Worm (Caenorhabditis elegans) whole organism, L4/young adult: ENCODE results near the gene scrm-8.
"Not testable (repeated sequence)": the region's sequence is repeated elsewhere in the genome, so short reads cannot be mapped to it uniquely, and the experiment has no call there.

ENCODE experiments used
- W03F9.2 ChIP-seq: fragments of 150-350 bp; optimal IDR thresholded peaks from 2 replicates; lab custom pipeline; 2014; ENCODE audit warnings: missing biosample characterization, missing genetic modification characterization
- dao-5 ChIP-seq: sonication (generic microtip); optimal IDR thresholded peaks from 2 replicates; lab custom pipeline; 2016; ENCODE audit warnings: missing genotype, missing genetic modification characterization, moderate library complexity, missing compliant biosample characterization
- him-1 ChIP-seq: sonication (generic microtip); optimal IDR thresholded peaks from 2 replicates; lab custom pipeline; 2016; ENCODE audit warnings: missing genotype, missing genetic modification reagents, missing genetic modification characterization, missing compliant biosample characterization

scrm-8 gene

DNA sequence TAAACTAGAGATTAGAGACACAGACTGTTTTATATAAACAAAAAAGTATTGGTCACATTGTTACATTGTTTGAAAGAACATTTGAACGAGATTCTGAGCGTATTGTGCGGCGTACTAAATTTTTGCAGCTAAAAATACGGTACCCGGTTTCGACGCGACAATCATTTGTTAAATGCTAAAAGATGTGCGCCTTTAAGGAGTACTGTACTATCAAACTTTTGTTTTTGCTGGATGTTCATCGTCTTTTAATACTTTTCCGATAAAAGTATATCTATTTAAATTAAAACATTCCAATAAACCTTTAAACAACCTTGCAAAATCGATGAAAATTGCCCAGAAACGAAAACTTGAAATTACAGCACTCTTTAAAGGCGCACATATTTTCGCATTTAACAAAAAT, 32.2 kb downstream of the scrm-8 start, which contains the start of gene K06B9.6:
Gene K06B9.6, minus strand, starts transcription at position 101 of the 400 bp plus-strand sequence.
- TF ChIP-seq dao-5; him-1 (tag; lab: Kevin White, UChicago); W03F9.2 (tag; lab: Kevin White, UChicago): not testable (repeated sequence)

DNA sequence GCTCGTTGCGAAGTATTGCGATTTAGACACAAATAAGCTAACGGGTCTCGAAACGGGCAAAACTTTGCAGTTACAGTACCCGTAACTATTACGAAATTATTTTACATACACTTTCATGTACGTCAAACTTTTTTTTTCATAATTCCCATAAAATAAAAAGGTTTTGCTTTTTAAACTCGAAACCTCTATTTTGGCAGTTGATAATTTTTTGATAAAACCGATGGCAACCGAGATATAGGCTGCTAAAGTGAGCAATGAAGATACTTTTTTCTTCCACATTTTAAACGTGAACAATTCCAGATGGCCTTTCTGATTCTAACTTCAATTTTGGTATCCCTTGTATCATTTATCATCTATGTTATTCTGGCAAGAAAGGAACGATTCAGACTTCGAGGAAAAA, 32.7 kb downstream of the scrm-8 start, which contains the start of gene cyp-25A6:
Gene cyp-25A6, plus strand, starts transcription at position 301 of the 400 bp plus-strand sequence.
- not testable (repeated sequence) for TF ChIP-seq W03F9.2 (tag; lab: Kevin White, UChicago); him-1 (tag; lab: Kevin White, UChicago); dao-5

DNA sequence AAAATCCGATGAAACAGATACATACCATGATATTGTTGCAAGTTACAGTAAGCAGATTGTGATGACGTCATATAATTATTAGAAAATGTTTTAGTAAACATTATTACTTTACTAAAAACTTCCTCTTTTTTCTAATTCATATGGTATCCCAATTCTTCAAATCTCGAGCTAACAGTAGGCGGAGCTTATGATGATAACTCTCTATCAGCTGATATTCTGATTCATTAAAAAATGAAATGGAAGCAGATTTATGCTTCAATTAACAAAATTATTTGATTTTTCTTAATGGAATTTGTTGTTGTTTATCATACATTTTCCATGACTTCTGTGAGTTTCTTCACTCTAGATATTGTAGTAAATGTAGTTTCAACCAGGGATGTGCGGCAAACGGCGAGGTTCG, 39.8 kb downstream of the scrm-8 start, which contains the start of gene pax-2:
Gene pax-2, minus strand, starts transcription at position 101 of the 400 bp plus-strand sequence.
- TF ChIP-seq dao-5 = no peak

DNA sequence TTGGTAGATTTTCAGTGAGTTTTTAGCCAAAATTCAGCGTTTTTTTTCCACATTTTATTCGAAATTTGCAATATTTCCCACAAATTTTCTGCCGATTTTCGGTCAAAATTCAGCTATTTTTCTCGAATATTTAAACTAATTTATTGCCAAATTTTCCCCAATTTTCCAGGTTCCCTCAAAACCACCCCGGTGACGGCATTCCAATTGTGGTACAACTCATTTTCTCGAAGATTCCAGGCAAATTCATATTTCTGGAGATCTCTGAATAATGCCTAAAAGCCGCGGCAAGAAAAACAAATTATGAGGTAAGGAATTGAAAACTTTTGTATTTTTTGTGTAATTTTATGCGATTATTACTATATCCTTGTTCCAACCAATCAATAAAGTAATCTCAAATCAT, 42.6 kb downstream of the scrm-8 start, which contains the start of gene osgn-1:
Gene osgn-1, plus strand, starts transcription at position 301 of the 400 bp plus-strand sequence.
- no peak for TF ChIP-seq W03F9.2 (tag; lab: Kevin White, UChicago)
- TF ChIP-seq dao-5 = no peak
- TF ChIP-seq him-1 (tag; lab: Kevin White, UChicago) = no peak

DNA sequence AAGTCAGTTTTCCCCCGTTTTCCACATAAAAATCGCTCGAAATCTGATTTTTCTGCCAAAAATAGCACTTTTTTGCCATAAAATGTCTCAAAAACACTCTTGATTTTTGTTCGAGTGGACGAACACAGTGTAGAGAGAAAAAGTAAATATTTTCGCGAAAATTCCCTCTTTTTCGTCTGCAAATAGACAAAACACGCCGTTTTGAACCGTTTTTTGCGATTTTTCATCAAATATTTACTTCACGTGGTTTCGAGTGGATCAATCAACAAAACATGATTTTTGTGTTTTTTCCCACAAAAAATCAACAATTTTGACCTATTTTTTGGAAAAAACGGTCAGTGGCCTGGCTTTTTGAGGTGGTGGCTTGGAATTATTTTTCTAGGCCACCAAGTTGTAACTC, 44.6 kb downstream of the scrm-8 start:
- TF ChIP-seq W03F9.2 (tag; lab: Kevin White, UChicago) (no peak), him-1 (tag; lab: Kevin White, UChicago) (no peak), dao-5 (no peak)

DNA sequence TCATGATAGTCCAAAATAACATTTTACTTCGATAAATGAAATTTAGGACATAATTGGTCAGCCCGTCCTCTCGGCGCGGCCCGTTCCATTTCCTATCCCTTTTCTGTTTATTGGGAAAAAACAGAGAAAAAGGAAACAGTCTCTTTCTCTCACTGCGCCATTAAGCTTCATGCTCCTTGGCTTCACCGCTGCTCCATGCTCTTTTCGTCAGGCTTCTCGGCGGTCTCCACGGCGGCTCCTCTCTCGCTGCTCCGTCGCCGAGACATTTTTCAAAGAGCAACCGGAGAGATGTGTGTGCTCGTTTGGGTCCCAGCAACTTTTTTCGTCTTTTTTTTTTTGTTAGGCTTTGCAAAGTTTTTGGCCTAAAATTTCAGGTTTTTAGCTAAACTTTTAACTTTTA, 46.4 kb downstream of the scrm-8 start:
- TF ChIP-seq him-1 (tag; lab: Kevin White, UChicago) = peak; percentile 27
- no peak for TF ChIP-seq W03F9.2 (tag; lab: Kevin White, UChicago)
- no peak for TF ChIP-seq dao-5

DNA sequence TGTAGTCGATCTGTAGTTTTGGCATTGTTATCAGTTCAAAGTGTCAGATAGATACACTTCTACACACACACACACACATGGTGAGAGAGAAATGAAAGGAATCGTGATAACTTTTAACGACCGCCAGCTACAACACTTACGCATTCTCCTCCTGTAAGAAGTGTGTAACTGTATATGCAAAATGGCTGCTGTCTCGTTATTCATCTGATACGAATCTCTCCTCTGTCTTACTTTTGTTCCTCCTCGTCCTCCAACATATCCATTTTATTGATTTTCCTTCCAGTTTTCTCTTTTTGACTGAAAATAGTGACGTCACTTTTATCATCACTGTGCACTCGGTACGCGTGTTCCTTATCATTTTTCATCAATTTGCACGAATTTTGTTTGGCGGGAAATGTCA, 48.2 kb downstream of the scrm-8 start:
- TF ChIP-seq him-1 (tag; lab: Kevin White, UChicago) = no peak
- no peak for TF ChIP-seq W03F9.2 (tag; lab: Kevin White, UChicago)
- TF ChIP-seq dao-5 = no peak

DNA sequence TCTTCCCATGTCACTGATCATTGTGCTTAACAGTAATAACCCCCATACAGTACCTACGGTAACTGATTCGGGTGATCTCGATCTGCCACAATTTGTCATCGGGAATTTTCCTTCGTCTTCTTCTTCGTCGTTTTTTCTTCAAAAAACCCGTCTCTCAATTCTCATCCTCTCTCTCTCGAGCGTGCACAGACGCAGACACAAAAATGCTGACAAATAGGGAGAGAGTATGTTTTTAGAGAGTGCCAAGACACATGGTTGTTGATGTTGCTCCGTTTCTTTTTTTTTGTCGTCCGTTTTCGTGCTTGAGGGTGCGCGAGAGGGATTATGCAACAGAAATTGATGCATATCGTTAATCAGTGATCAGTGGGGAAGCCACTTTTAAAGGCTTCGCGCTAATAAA, 50.9 kb downstream of the scrm-8 start:
- TF ChIP-seq dao-5 (no peak), him-1 (tag; lab: Kevin White, UChicago) (peak; percentile 20), W03F9.2 (tag; lab: Kevin White, UChicago) (no peak)
